Fruit fly (Drosophila melanogaster): Measurements from ENCODE around the gene CG11333.

DNA sequence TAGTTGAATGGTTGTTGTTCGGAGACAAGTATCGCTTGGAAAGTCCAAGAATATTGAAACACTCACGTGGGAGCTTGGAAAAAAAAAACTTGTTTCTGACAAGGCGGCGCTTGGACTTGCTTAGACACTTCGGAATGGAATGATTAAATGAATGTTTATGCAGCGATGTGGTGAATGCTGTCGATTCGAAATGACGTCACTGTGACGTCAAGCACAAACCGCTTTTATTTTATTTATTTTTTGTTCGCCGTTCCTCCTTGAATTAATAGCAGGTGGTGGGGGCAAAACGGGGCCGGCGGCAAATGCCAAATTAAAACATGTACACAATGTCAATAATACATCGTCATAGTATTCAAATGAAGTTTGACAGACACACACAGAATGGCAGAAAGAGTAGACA is 43.6 kb upstream of the CG11333 start:
- TF ChIP-seq h (optimal IDR thresholded peaks at IDR 0.05) (no peak), Myc (optimal IDR thresholded peaks at IDR 0.05) (no peak), insv (optimal IDR thresholded peaks at IDR 0.05) (no peak), psq (optimal IDR thresholded peaks at IDR 0.05) (no peak), ttk (optimal IDR thresholded peaks at IDR 0.05) (no peak), Sin3A (optimal IDR thresholded peaks at IDR 0.05) (no peak)
